Worm (Caenorhabditis elegans) whole organism, early embryonic: ENCODE results near the gene F46H5.3.

Experiments
- B0310.2 ChIP-seq: sonication (generic microtip); optimal IDR thresholded peaks from 2 replicates; lab custom pipeline; 2016; ENCODE audit warnings: mild to moderate bottlenecking, missing genetic modification characterization, missing compliant biosample characterization
- aly-1 ChIP-seq: sonication (generic microtip); optimal IDR thresholded peaks from 2 replicates; lab custom pipeline; 2016; ENCODE audit warnings: missing genetic modification characterization, missing compliant biosample characterization
- ama-1 ChIP-seq: fragments of 150-350 bp; optimal IDR thresholded peaks from 2 replicates; lab custom pipeline; 2014
- flt-1 ChIP-seq: fragments of 200-800 bp; sonication (Bioruptor generic); IDR thresholded peaks from 2 replicates; pipeline ENCODE4 v1.3.6; 2022; ENCODE audit warnings: missing genetic modification characterization, missing compliant biosample characterization
- hmg-4 ChIP-seq: fragments of 200-800 bp; sonication (Bioruptor generic); optimal IDR thresholded peaks from 2 replicates; lab custom pipeline; 2018; ENCODE audit warnings: mild to moderate bottlenecking, missing genetic modification characterization, missing compliant biosample characterization
- hnd-1 ChIP-seq: sonication (generic microtip); optimal IDR thresholded peaks from 2 replicates; lab custom pipeline; 2016; ENCODE audit warnings: missing genetic modification characterization, missing compliant biosample characterization
- pes-1 ChIP-seq: fragments of 200-800 bp; sonication (Bioruptor generic); IDR thresholded peaks from 2 replicates; pipeline ENCODE4 v1.3.6; 2022; ENCODE audit warnings: missing genetic modification reagents, missing genetic modification characterization, missing compliant biosample characterization
- scrt-1 ChIP-seq: fragments of 200-800 bp; sonication (Bioruptor generic); IDR thresholded peaks from 2 replicates; pipeline ENCODE4 v1.3.6; 2022; ENCODE audit warnings: missing genetic modification characterization, missing compliant biosample characterization
- sea-1 ChIP-seq: fragments of 200-800 bp; sonication (Bioruptor generic); conservative IDR thresholded peaks from 2 replicates; pipeline ENCODE4 v1.3.6; 2022; ENCODE audit warnings: missing genetic modification characterization, missing compliant biosample characterization
- tbx-11 ChIP-seq: fragments of 200-800 bp; sonication (Bioruptor generic); IDR thresholded peaks from 2 replicates; pipeline ENCODE4 v1.3.6; 2022; ENCODE audit warnings: missing genetic modification characterization, missing compliant biosample characterization
- tbx-37 ChIP-seq: fragments of 200-800 bp; sonication (Bioruptor generic); conservative IDR thresholded peaks from 2 replicates; pipeline ENCODE4 v1.3.6; 2022; ENCODE audit warnings: missing genetic modification reagents, missing genetic modification characterization, missing compliant biosample characterization

- no peak for TF ChIP-seq aly-1 (tag; lab: Kevin White, UChicago)
- TF ChIP-seq tbx-11 (GFP tag; lab: Robert Waterston, UW), result no peak
- TF ChIP-seq scrt-1 (GFP tag; lab: Robert Waterston, UW), result no peak
- TF ChIP-seq sea-1 (GFP tag; lab: Robert Waterston, UW), result no peak
- TF ChIP-seq ama-1 (lab: Kevin White, UChicago), result no peak
- no peak for TF ChIP-seq hmg-4 (GFP tag; lab: Kevin White, UChicago)
- no peak for TF ChIP-seq pes-1 (GFP tag; lab: Robert Waterston, UW)
- no peak for TF ChIP-seq B0310.2
- no peak for TF ChIP-seq hnd-1
- TF ChIP-seq flt-1, result no peak
- TF ChIP-seq tbx-37 (GFP tag; lab: Robert Waterston, UW), result no peak
Measured at ce11 chrX:7236717-7237116, 1.7 kb downstream of the F46H5.3 start.
